Worm (Caenorhabditis elegans) whole organism, L3 larva: ENCODE measurements around the gene hira-1.

Experiments
- egl-27 ChIP-seq: sonication (generic microtip); optimal IDR thresholded peaks from 4 replicates; lab custom pipeline; 2017; ENCODE audit warnings: missing biosample characterization, missing genetic modification reagents, missing genetic modification characterization
- lin-15B ChIP-seq: fragments of 150-350 bp; optimal IDR thresholded peaks from 2 replicates; lab custom pipeline; 2014; ENCODE audit warnings: missing biosample characterization, missing genetic modification characterization
- lsy-12 ChIP-seq: sonication (generic microtip); optimal IDR thresholded peaks from 2 replicates; lab custom pipeline; 2016; ENCODE audit warnings: mild to moderate bottlenecking, missing genetic modification characterization, missing compliant biosample characterization
- nhr-28 ChIP-seq: fragments of 150-350 bp; optimal IDR thresholded peaks from 2 replicates; lab custom pipeline; 2014; ENCODE audit warnings: missing biosample characterization, missing genetic modification characterization
- nhr-76 ChIP-seq: fragments of 150-350 bp; sonication (generic microtip); optimal IDR thresholded peaks from 5 replicates; lab custom pipeline; 2014; ENCODE audit warnings: missing biosample characterization, missing genetic modification characterization
- zag-1 ChIP-seq: fragments of 150-350 bp; optimal IDR thresholded peaks from 2 replicates; lab custom pipeline; 2014; ENCODE audit warnings: missing biosample characterization, missing genetic modification characterization

- TF ChIP-seq nhr-28 (tag; lab: Kevin White, UChicago): no peak
- TF ChIP-seq zag-1 (tag; lab: Kevin White, UChicago): no peak
- no peak for TF ChIP-seq nhr-76 (tag; lab: Kevin White, UChicago)
- TF ChIP-seq lin-15B: no peak
- TF ChIP-seq lsy-12 (tag; lab: Kevin White, UChicago): no peak
- no peak for TF ChIP-seq egl-27 (tag; lab: Kevin White, UChicago)
Measured at ce11 chrIII:5147445-5147844, 43.5 kb upstream of the hira-1 start.
